Fruit fly (Drosophila melanogaster) whole organism, prepupa: Measurements from ENCODE around the gene RpLP1.

ENCODE experiments used
- CG6808 ChIP-seq: fragments of 200-800 bp; sonication (Bioruptor generic); optimal IDR thresholded peaks from 3 replicates; lab custom pipeline; 2017; ENCODE audit warnings: missing biosample characterization, missing genetic modification characterization, mild to moderate bottlenecking, moderate library complexity, missing genetic modification reagents
- Sox15 ChIP-seq: fragments of 200-800 bp; sonication (Bioruptor generic); optimal IDR thresholded peaks from 3 replicates; lab custom pipeline; 2016; ENCODE audit warnings: missing biosample characterization, missing genetic modification characterization
- fkh ChIP-seq: fragments of 200-800 bp; sonication (Bioruptor generic); optimal IDR thresholded peaks from 3 replicates; lab custom pipeline; 2017; ENCODE audit warnings: missing biosample characterization, mild to moderate bottlenecking, missing genetic modification characterization, moderate library complexity

- TF ChIP-seq CG6808: no peak
- no peak for TF ChIP-seq Sox15 (GFP tag; lab: Kevin White, UChicago)
- peak; percentile 90 for TF ChIP-seq fkh (GFP tag; lab: Kevin White, UChicago)
These were observed 1.5 kb downstream of the RpLP1 start, which contains the start of the genes CG11885 and CG13692 for dm6 chr2L:421119-421821.
